Fruit fly (Drosophila melanogaster) whole organism, embryonic: ENCODE measurements around the gene CG5388.

Source experiments
- Abd-B ChIP-seq: fragments of 200-800 bp; sonication (Bioruptor generic); optimal IDR thresholded peaks from 2 replicates; lab custom pipeline; 2018; ENCODE audit warnings: missing biosample characterization, mild to moderate bottlenecking, missing genetic modification characterization, moderate library complexity
- Atf3 ChIP-seq: fragments of 200-800 bp; sonication (Bioruptor generic); optimal IDR thresholded peaks from 3 replicates; lab custom pipeline; 2016; ENCODE audit warnings: missing biosample characterization, missing genetic modification characterization
- CG11560 ChIP-seq: fragments of 200-800 bp; sonication (Bioruptor generic); IDR thresholded peaks from 3 replicates; pipeline ENCODE4 v1.3.6; 2022; ENCODE audit warnings: missing biosample characterization, missing genetic modification characterization
- CG1233 ChIP-seq: fragments of 200-800 bp; sonication (Bioruptor generic); optimal IDR thresholded peaks from 4 replicates; lab custom pipeline; 2018; ENCODE audit warnings: missing biosample characterization, mild to moderate bottlenecking, missing genetic modification characterization
- CG13287 ChIP-seq: fragments of 200-800 bp; sonication (Bioruptor generic); IDR thresholded peaks from 2 replicates; pipeline ENCODE4 v1.3.6; 2022; ENCODE audit warnings: missing biosample characterization, missing genetic modification characterization; ENCODE audit not compliant: partially characterized antibody
- CG2116 ChIP-seq: fragments of 200-800 bp; sonication (Bioruptor generic); optimal IDR thresholded peaks from 3 replicates; lab custom pipeline; 2018; ENCODE audit warnings: missing biosample characterization, mild to moderate bottlenecking, missing genetic modification characterization
- CG4360 ChIP-seq: fragments of 200-800 bp; sonication (Bioruptor generic); IDR thresholded peaks from 2 replicates; pipeline ENCODE4 v1.3.6; 2022; ENCODE audit warnings: missing biosample characterization, missing genetic modification characterization
- CG4730 ChIP-seq: fragments of 200-800 bp; sonication (Bioruptor generic); IDR thresholded peaks from 2 replicates; pipeline ENCODE4 v1.3.6; 2022; ENCODE audit warnings: missing biosample characterization, missing genetic modification characterization
- CTCF ChIP-seq: fragments of 200-800 bp; sonication (Bioruptor generic); optimal IDR thresholded peaks from 2 replicates; lab custom pipeline; 2017; ENCODE audit warnings: missing biosample characterization, mild to moderate bottlenecking, missing genetic modification characterization, moderate library complexity
- Dll ChIP-seq: fragments of 200-800 bp; sonication (Bioruptor generic); IDR thresholded peaks from 4 replicates; pipeline ENCODE4 v1.3.6; 2022; ENCODE audit warnings: missing biosample characterization, missing genetic modification characterization; ENCODE audit not compliant: partially characterized antibody
- Drgx ChIP-seq: fragments of 200-800 bp; sonication (Bioruptor generic); IDR thresholded peaks from 2 replicates; pipeline ENCODE4 v1.3.6; 2022; ENCODE audit warnings: missing biosample characterization, missing genetic modification characterization
- Elba2 ChIP-seq: fragments of 200-800 bp; sonication (Bioruptor generic); optimal IDR thresholded peaks from 3 replicates; lab custom pipeline; 2016; ENCODE audit warnings: missing biosample characterization, missing genetic modification characterization
- Gug ChIP-seq: fragments of 200-800 bp; sonication (Bioruptor generic); IDR thresholded peaks from 4 replicates; pipeline ENCODE4 v1.3.6; 2022; ENCODE audit warnings: missing biosample characterization, missing genetic modification characterization
- HLH4C ChIP-seq: fragments of 200-800 bp; sonication (Bioruptor generic); IDR thresholded peaks from 3 replicates; pipeline ENCODE4 v1.3.6; 2022; ENCODE audit warnings: missing biosample characterization, missing genetic modification characterization; ENCODE audit not compliant: partially characterized antibody
- Hr3 ChIP-seq: fragments of 200-800 bp; sonication (Bioruptor generic); optimal IDR thresholded peaks from 3 replicates; lab custom pipeline; 2016; ENCODE audit warnings: missing biosample characterization, missing genetic modification characterization
- Med ChIP-seq: fragments of 200-800 bp; sonication (Bioruptor generic); peaks from one replicate; lab custom pipeline; 2016; ENCODE audit warnings: missing biosample characterization, missing genetic modification characterization, mild to moderate bottlenecking, inconsistent platforms, moderate library complexity
- NC2β ChIP-seq: fragments of 200-800 bp; sonication (Bioruptor generic); optimal IDR thresholded peaks from 2 replicates; lab custom pipeline; 2016; ENCODE audit warnings: missing biosample characterization, missing genetic modification characterization
- NK7.1 ChIP-seq: fragments of 200-800 bp; sonication (Bioruptor generic); optimal IDR thresholded peaks from 3 replicates; lab custom pipeline; 2016; ENCODE audit warnings: missing biosample characterization, missing genetic modification characterization
- Opbp ChIP-seq: fragments of 200-800 bp; sonication (Bioruptor generic); IDR thresholded peaks from 3 replicates; pipeline ENCODE4 v1.3.6; 2022; ENCODE audit warnings: missing biosample characterization, missing genetic modification characterization; ENCODE audit not compliant: partially characterized antibody
- Pdp1 ChIP-seq, 2 experiments: fragments of 200-800 bp; sonication (Bioruptor generic); optimal IDR thresholded peaks; 3 replicates each; lab custom pipeline; 2016; ENCODE audit warnings: missing biosample characterization in 2 of 2, missing genetic modification characterization in 2 of 2, mild to moderate bottlenecking in 1 of 2, moderate library complexity in 1 of 2
- Taf1 ChIP-seq: fragments of 200-800 bp; sonication (Bioruptor generic); IDR thresholded peaks from 2 replicates; pipeline ENCODE4 v1.3.6; 2022; ENCODE audit warnings: missing biosample characterization, missing genetic modification characterization
- ato ChIP-seq: fragments of 200-800 bp; sonication (Bioruptor generic); IDR thresholded peaks from 2 replicates; pipeline ENCODE4 v1.3.6; 2022; ENCODE audit warnings: missing biosample characterization, missing genetic modification characterization; ENCODE audit not compliant: partially characterized antibody
- bbx ChIP-seq: fragments of 200-800 bp; sonication (Bioruptor generic); IDR thresholded peaks from 2 replicates; pipeline ENCODE4 v1.3.6; 2022; ENCODE audit warnings: missing biosample characterization, missing genetic modification characterization; ENCODE audit not compliant: partially characterized antibody
- caup ChIP-seq: fragments of 200-800 bp; sonication (Bioruptor generic); optimal IDR thresholded peaks from 3 replicates; lab custom pipeline; 2017; ENCODE audit warnings: missing biosample characterization, mild to moderate bottlenecking, missing genetic modification characterization, moderate library complexity; ENCODE audit not compliant: severe bottlenecking
- crp ChIP-seq, 2 experiments: fragments of 200-800 bp; sonication (Bioruptor generic); optimal IDR thresholded peaks; 2 replicates in 1 of 2; 3 replicates in 1 of 2; lab custom pipeline; 2017; ENCODE audit warnings: missing biosample characterization in 2 of 2, missing genetic modification characterization in 2 of 2, mild to moderate bottlenecking in 1 of 2, moderate library complexity in 1 of 2
- gcm ChIP-seq: fragments of 200-800 bp; sonication (Bioruptor generic); optimal IDR thresholded peaks from 2 replicates; lab custom pipeline; 2019; ENCODE audit warnings: missing biosample characterization, mild to moderate bottlenecking, missing genetic modification characterization, moderate library complexity
- hbn ChIP-seq: fragments of 200-800 bp; sonication (Bioruptor generic); IDR thresholded peaks from 2 replicates; pipeline ENCODE4 v1.3.6; 2022; ENCODE audit warnings: missing biosample characterization, missing genetic modification characterization; ENCODE audit not compliant: partially characterized antibody
- insv ChIP-seq, 2 experiments: fragments of 200-800 bp; sonication (Bioruptor generic); optimal IDR thresholded peaks; 3 replicates each; lab custom pipeline; 2016 to 2018; ENCODE audit warnings: missing biosample characterization in 2 of 2, missing genetic modification characterization in 2 of 2
- inv ChIP-seq: fragments of 200-800 bp; sonication (Bioruptor generic); IDR thresholded peaks from 2 replicates; pipeline ENCODE4 v1.3.6; 2022; ENCODE audit warnings: missing biosample characterization, missing genetic modification characterization; ENCODE audit not compliant: partially characterized antibody
- knrl ChIP-seq: fragments of 200-800 bp; sonication (Bioruptor generic); IDR thresholded peaks from 3 replicates; pipeline ENCODE4 v1.3.6; 2022; ENCODE audit warnings: missing biosample characterization, missing genetic modification characterization; ENCODE audit not compliant: partially characterized antibody
- lov ChIP-seq, 2 experiments: fragments of 200-800 bp in 1 of 2; fragments of >200 bp in 1 of 2; sonication (Bioruptor generic) in 1 of 2; IDR thresholded peaks in 1 of 2; optimal IDR thresholded peaks in 1 of 2; 2 replicates in 1 of 2; 3 replicates in 1 of 2; pipeline versions ENCODE4 v1.3.6 to Lab custom; 2017 to 2022; ENCODE audit warnings: missing biosample characterization in 1 of 2, missing genetic modification characterization in 1 of 2
- mld ChIP-seq: fragments of 200-800 bp; sonication (Bioruptor generic); IDR thresholded peaks from 3 replicates; pipeline ENCODE4 v1.3.6; 2022; ENCODE audit warnings: missing biosample characterization, missing genetic modification characterization; ENCODE audit not compliant: partially characterized antibody
- nau ChIP-seq: fragments of 200-800 bp; sonication (Bioruptor generic); optimal IDR thresholded peaks from 3 replicates; lab custom pipeline; 2017; ENCODE audit warnings: missing biosample characterization, mild to moderate bottlenecking, missing genetic modification characterization, missing genetic modification reagents
- nerfin-2 ChIP-seq: fragments of 200-800 bp; sonication (Bioruptor generic); IDR thresholded peaks from 2 replicates; pipeline ENCODE4 v1.3.6; 2022; ENCODE audit warnings: missing biosample characterization, missing genetic modification characterization; ENCODE audit not compliant: partially characterized antibody
- onecut ChIP-seq: fragments of 200-800 bp; sonication (Bioruptor generic); IDR thresholded peaks from 2 replicates; pipeline ENCODE4 v1.3.6; 2022; ENCODE audit warnings: missing biosample characterization, missing genetic modification characterization
- pzg ChIP-seq: fragments of 200-800 bp; sonication (Bioruptor generic); optimal IDR thresholded peaks from 3 replicates; lab custom pipeline; 2018; ENCODE audit warnings: missing biosample characterization, mild to moderate bottlenecking, missing genetic modification characterization, moderate library complexity
- scrt ChIP-seq: fragments of 200-800 bp; sonication (Bioruptor generic); optimal IDR thresholded peaks from 2 replicates; lab custom pipeline; 2018; ENCODE audit warnings: missing biosample characterization, mild to moderate bottlenecking, missing genetic modification characterization, moderate library complexity
- sd ChIP-seq: fragments of 200-800 bp; sonication (Bioruptor generic); optimal IDR thresholded peaks from 3 replicates; lab custom pipeline; 2018; ENCODE audit warnings: missing biosample characterization, mild to moderate bottlenecking, missing genetic modification characterization, moderate library complexity
- slou ChIP-seq: fragments of 200-800 bp; sonication (Bioruptor generic); optimal IDR thresholded peaks from 3 replicates; lab custom pipeline; 2016; ENCODE audit warnings: missing biosample characterization, missing genetic modification characterization
- tin ChIP-seq: fragments of 200-800 bp; sonication (Bioruptor generic); optimal IDR thresholded peaks from 3 replicates; lab custom pipeline; 2016; ENCODE audit warnings: missing biosample characterization, missing genetic modification characterization
- vnd ChIP-seq: fragments of 200-800 bp; sonication (Bioruptor generic); IDR thresholded peaks from 3 replicates; pipeline ENCODE4 v1.3.6; 2022; ENCODE audit warnings: missing biosample characterization, missing genetic modification characterization; ENCODE audit not compliant: partially characterized antibody
- vvl ChIP-seq: fragments of 200-800 bp; sonication (Bioruptor generic); IDR thresholded peaks from 2 replicates; pipeline ENCODE4 v1.3.6; 2022; ENCODE audit warnings: missing biosample characterization, missing genetic modification characterization
- z ChIP-seq: fragments of 200-800 bp; sonication (Bioruptor generic); IDR thresholded peaks from 3 replicates; pipeline ENCODE4 v1.3.6; 2022; ENCODE audit warnings: missing biosample characterization, missing genetic modification characterization

CG5388 gene

DNA sequence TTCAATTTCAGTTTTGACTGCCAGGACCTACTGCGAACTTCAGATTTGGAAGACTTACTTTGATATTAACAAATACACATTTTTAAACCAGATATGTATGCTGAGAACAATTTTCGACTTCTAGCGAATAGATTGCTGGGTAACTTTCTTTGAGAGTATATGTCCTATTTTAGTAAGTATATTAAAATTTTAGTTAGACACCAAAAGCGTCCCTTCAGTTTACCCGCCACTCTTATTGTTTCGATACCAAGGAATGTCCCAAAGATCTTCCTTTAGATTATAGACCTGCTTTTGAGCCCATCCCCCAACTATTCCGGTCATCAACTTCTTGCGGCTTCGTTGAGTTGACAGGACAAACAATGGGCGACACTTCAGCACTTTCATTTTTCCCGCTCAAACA lies at the start of gene CG5388:
TSS of gene CG5388 (minus strand) at position 101 of the 400 bp plus-strand sequence.
- no peak for TF ChIP-seq CG1233 (GFP tag; lab: Kevin White, UChicago)
- no peak for TF ChIP-seq Dll (GFP tag; lab: Robert Waterston, UW)

DNA sequence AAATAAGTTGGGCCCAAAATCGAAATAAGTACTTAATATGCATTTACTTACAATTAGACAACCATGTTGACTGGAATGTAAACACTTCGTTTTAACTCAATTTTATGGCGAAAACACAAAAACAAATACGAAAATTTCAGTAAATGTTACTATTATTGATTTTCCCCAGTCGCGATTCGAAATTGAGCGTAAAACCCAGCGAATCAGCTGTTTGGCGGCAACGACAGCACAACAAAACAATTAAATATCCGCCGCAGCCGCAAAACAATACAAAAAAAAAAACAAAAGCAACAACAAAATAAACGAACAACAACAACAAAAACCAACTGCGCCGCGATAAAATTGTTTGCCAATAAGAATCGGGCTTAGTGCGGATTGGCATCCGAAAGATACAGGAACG lies 49.5 kb upstream of the CG5388 start, which contains the start of the genes CAH8 and CG7059:
TSS of gene CAH8 (minus strand) at position 101 of the 400 bp plus-strand sequence.
TSS of gene CG7059 (plus strand) at position 167 of the 400 bp plus-strand sequence.
- TF ChIP-seq tin (no peak), lov (optimal IDR thresholded peaks at IDR 0.05; lab: Kevin White, UChicago) (no peak), lov (GFP tag; IDR thresholded peaks at IDR 0.05; lab: Robert Waterston, UW) (no peak), Gug (GFP tag; lab: Robert Waterston, UW) (no peak), CG4360 (GFP tag; lab: Robert Waterston, UW) (peak; percentile 37; the same call in 1 of the 2 replicates), onecut (GFP tag; lab: Robert Waterston, UW) (peak; percentile 90), Elba2 (GFP tag; lab: Kevin White, UChicago) (peak; percentile 59), crp (GFP tag; optimal IDR thresholded peaks at IDR 0.05; lab: Kevin White, UChicago) (peak in 1 of 2 experiments; percentile 3), sd (tag; lab: Kevin White, UChicago) (no peak), CG4730 (no peak), CG13287 (GFP tag; lab: Robert Waterston, UW) (no peak), Taf1 (GFP tag; lab: Robert Waterston, UW) (no peak), Drgx (GFP tag; lab: Robert Waterston, UW) (no peak), NK7.1 (GFP tag; lab: Kevin White, UChicago) (no peak), CTCF (GFP tag; lab: Kevin White, UChicago) (no peak), insv (GFP tag; optimal IDR thresholded peaks at IDR 0.05; lab: Kevin White, UChicago) (peak in 1 of 2 experiments; percentile 2), scrt (GFP tag; lab: Kevin White, UChicago) (peak; percentile 70)

DNA sequence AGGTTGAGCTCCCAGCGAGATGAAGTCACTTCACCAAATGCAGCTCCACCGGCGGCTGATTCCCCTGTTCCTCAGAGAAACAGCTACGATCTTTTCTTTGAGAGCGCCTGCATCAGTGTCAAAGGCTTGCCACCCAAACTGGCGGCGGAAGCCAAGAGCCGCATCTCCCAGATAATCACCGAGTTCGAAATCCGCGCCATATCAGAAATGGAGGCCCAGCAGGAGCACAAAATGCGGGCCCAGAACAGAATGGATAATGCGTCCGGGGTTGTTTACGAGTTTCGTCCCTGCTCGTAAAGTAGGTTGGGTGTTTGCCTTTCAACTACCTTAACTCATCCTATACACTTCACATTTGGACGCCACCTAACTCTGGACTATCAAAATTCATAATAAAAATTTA lies 41.6 kb upstream of the CG5388 start, which contains the start of gene Gpdh3:
TSS of gene Gpdh3 (plus strand) at position 301 of the 400 bp plus-strand sequence.
- TF ChIP-seq gcm (GFP tag; lab: Kevin White, UChicago): peak; percentile 40
- TF ChIP-seq Abd-B (GFP tag; lab: Kevin White, UChicago): no peak
- 0 out of 3 replicates have a peak, but pooled peaks have one; percentile 35 for TF ChIP-seq Opbp (GFP tag; lab: Robert Waterston, UW)
- TF ChIP-seq z (GFP tag; lab: Robert Waterston, UW): no peak
- peak; percentile 49 for TF ChIP-seq Med

DNA sequence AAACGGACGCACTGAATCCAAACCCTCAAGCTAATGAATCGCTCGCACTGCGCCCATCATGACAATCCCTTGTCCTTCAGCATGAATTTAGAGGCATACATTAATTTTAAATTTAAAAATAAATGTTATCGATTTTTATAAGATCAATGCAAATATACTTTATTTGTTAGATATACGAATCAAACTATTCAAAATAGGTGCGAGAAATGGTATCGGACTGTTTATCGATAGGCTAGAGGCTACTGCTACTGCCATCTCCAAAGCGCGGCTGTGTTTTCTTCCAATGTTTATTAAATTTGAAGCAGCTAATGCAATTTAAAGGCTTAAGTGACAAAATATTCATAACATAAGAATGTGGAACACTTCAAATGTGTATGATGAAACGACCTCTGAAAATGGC lies 41.0 kb upstream of the CG5388 start, which contains the start of gene CG43342:
TSS of gene CG43342 (plus strand) at position 264 of the 400 bp plus-strand sequence.
- TF ChIP-seq CG11560 (tag; lab: Robert Waterston, UW) (peak; percentile 71; the same call in 2 of the 3 replicates), Atf3 (GFP tag; lab: Kevin White, UChicago) (no peak), nau (GFP tag; lab: Kevin White, UChicago) (no peak), CG2116 (peak; percentile 69), ato (GFP tag; lab: Robert Waterston, UW) (peak; percentile 81), slou (GFP tag; lab: Kevin White, UChicago) (no peak), NC2β (GFP tag; lab: Kevin White, UChicago) (no peak), knrl (GFP tag; lab: Robert Waterston, UW) (peak; percentile 68; the same call in 2 of the 3 replicates), HLH4C (GFP tag; lab: Robert Waterston, UW) (peak; percentile 92), crp (GFP tag; optimal IDR thresholded peaks at IDR 0.05; lab: Kevin White, UChicago) (peak in 1 of 2 experiments; percentile 72), mld (GFP tag; lab: Robert Waterston, UW) (peak; percentile 76; the same call in 2 of the 3 replicates), hbn (peak; percentile 63), inv (peak; percentile 49; the same call in 1 of the 2 replicates), vnd (GFP tag; lab: Robert Waterston, UW) (peak; percentile 80), vvl (GFP tag; lab: Robert Waterston, UW) (peak; percentile 17; the same call in 1 of the 2 replicates), pzg (GFP tag; lab: Kevin White, UChicago) (peak; percentile 40), bbx (GFP tag; lab: Robert Waterston, UW) (peak; percentile 84), Pdp1 (GFP tag; optimal IDR thresholded peaks at IDR 0.05; lab: Kevin White, UChicago) (no peak), nerfin-2 (GFP tag; lab: Robert Waterston, UW) (peak; percentile 85), Hr3 (GFP tag; lab: Kevin White, UChicago) (no peak), caup (GFP tag; lab: Kevin White, UChicago) (no peak)
